Worm (Caenorhabditis elegans): ENCODE measurements around the gene srt-59.

The srt-59 gene

ce11 chrIV:620324-620723, 18.8 kb upstream of the srt-59 start (continued):
- no peak for TF ChIP-seq sea-2 (GFP tag; IDR thresholded peaks at IDR 0.05)
- no peak for TF ChIP-seq F39B2.1 (GFP tag; IDR thresholded peaks at IDR 0.05)
- TF ChIP-seq K11D2.4 (GFP tag; IDR thresholded peaks at IDR 0.05): peak; percentile 48; the same call in 1 of the 2 replicates
- TF ChIP-seq hsf-1 (GFP tag; IDR thresholded peaks at IDR 0.05): no peak
- no peak for TF ChIP-seq snpc-1.1 (tag; optimal IDR thresholded peaks at IDR 0.05; ENCODE audit: insufficient read depth)
- no peak for TF ChIP-seq nfya-2 (GFP tag; IDR thresholded peaks at IDR 0.05)
- no peak for TF ChIP-seq nhr-80 (tag; optimal IDR thresholded peaks at IDR 0.05)
- peak; percentile 29 for TF ChIP-seq akir-1 (GFP tag; optimal IDR thresholded peaks at IDR 0.05)
- TF ChIP-seq snpc-3.4 (tag; optimal IDR thresholded peaks at IDR 0.05): peak; percentile 73
- 0 out of 2 replicates have a peak, but pooled peaks have one; percentile 11 for TF ChIP-seq C06A6.2 (GFP tag; conservative IDR thresholded peaks at IDR 0.05)
- TF ChIP-seq F37B4.10 (GFP tag; IDR thresholded peaks at IDR 0.05): no peak
- TF ChIP-seq hlh-12 (tag; optimal IDR thresholded peaks at IDR 0.05): peak; percentile 45
- peak; percentile 12 to 16 for TF ChIP-seq let-607 (tag; optimal IDR thresholded peaks at IDR 0.05)
- no peak for TF ChIP-seq mel-28 (tag; optimal IDR thresholded peaks at IDR 0.05; ENCODE audit: borderline replicate concordance)
- TF ChIP-seq egrh-3 (GFP tag; IDR thresholded peaks at IDR 0.05): no peak
- TF ChIP-seq ekl-4 (GFP tag; IDR thresholded peaks at IDR 0.05): peak; percentile 39
- no peak for TF ChIP-seq hlh-26 (GFP tag; conservative IDR thresholded peaks at IDR 0.05)
- TF ChIP-seq ceh-58 (GFP tag; IDR thresholded peaks at IDR 0.05): no peak
- peak; percentile 70 for TF ChIP-seq hmg-1.2 (GFP tag; IDR thresholded peaks at IDR 0.05)
- TF ChIP-seq F22D6.2 (tag; optimal IDR thresholded peaks at IDR 0.05): no peak
- TF ChIP-seq ceh-27 (GFP tag; optimal IDR thresholded peaks at IDR 0.05): peak; percentile 63
- TF ChIP-seq Y67H2A.10 (GFP tag; conservative IDR thresholded peaks at IDR 0.05): no peak
- no peak for TF ChIP-seq F57A8.1 (GFP tag; optimal IDR thresholded peaks at IDR 0.05)
- peak; percentile 7 for TF ChIP-seq snpc-4 (GFP tag; optimal IDR thresholded peaks at IDR 0.05)
- peak in 2 of 4 experiments; percentile 35 to 59 for TF ChIP-seq snpc-4 (tag; optimal IDR thresholded peaks at IDR 0.05)
- no peak for TF ChIP-seq lin-40 (tag; optimal IDR thresholded peaks at IDR 0.05)
- 0 out of 2 replicates have a peak, but pooled peaks have one; percentile 17 for TF ChIP-seq let-526 (GFP tag; IDR thresholded peaks at IDR 0.05)
- TF ChIP-seq B0035.1 (tag; optimal IDR thresholded peaks at IDR 0.05): no peak
- no peak for TF ChIP-seq cebp-1 (GFP tag; IDR thresholded peaks at IDR 0.05)
- TF ChIP-seq cebp-1 (tag; optimal IDR thresholded peaks at IDR 0.05): no peak
- TF ChIP-seq ceh-40 (GFP tag; IDR thresholded peaks at IDR 0.05): peak; percentile 83; the same call in 1 of the 2 replicates
- TF ChIP-seq somi-1 (GFP tag; optimal IDR thresholded peaks at IDR 0.05): no peak
- no peak for TF ChIP-seq sdz-38 (tag; optimal IDR thresholded peaks at IDR 0.05)
- TF ChIP-seq Y79H2A.3 (GFP tag; conservative IDR thresholded peaks at IDR 0.05): no peak
- TF ChIP-seq nhr-120 (GFP tag; IDR thresholded peaks at IDR 0.05): no peak
- no peak for TF ChIP-seq F55B11.4 (tag; optimal IDR thresholded peaks at IDR 0.05; ENCODE audit: borderline replicate concordance, insufficient read depth)
- peak; percentile 29 for TF ChIP-seq T07F8.4 (tag; optimal IDR thresholded peaks at IDR 0.05)
- TF ChIP-seq gei-17 (GFP tag; optimal IDR thresholded peaks at IDR 0.05): no peak
- TF ChIP-seq Y56A3A.18 (GFP tag; IDR thresholded peaks at IDR 0.05): 0 out of 2 replicates have a peak, but pooled peaks have one; percentile 60
- TF ChIP-seq tlf-1 (GFP tag; optimal IDR thresholded peaks at IDR 0.05): no peak
- peak; percentile 68; the same call in 1 of the 2 replicates for TF ChIP-seq ztf-25 (GFP tag; IDR thresholded peaks at IDR 0.05)
- TF ChIP-seq ztf-3 (GFP tag; optimal IDR thresholded peaks at IDR 0.05): no peak
- TF ChIP-seq F23B12.7 (tag; optimal IDR thresholded peaks at IDR 0.05; ENCODE audit: insufficient read depth): peak; percentile 86
- TF ChIP-seq pha-4 (tag; optimal IDR thresholded peaks at IDR 0.05): no peak
- no peak for TF ChIP-seq cebp-2 (GFP tag; IDR thresholded peaks at IDR 0.05)
- peak; percentile 13 for TF ChIP-seq K12H6.12 (tag; optimal IDR thresholded peaks at IDR 0.05)
- peak; percentile 39 for TF ChIP-seq ztf-18 (tag; optimal IDR thresholded peaks at IDR 0.05)
- peak; percentile 27; the same call in 1 of the 2 replicates for TF ChIP-seq hmg-20 (GFP tag; IDR thresholded peaks at IDR 0.05)
